Worm (Caenorhabditis elegans) whole organism, early embryonic: ENCODE measurements around the gene pus-1.

Experiments used
- B0310.2 ChIP-seq: sonication (generic microtip); optimal IDR thresholded peaks from 2 replicates; lab custom pipeline; 2016; ENCODE audit warnings: mild to moderate bottlenecking, missing genetic modification characterization, missing compliant biosample characterization
- F13C5.2 ChIP-seq: sonication (generic microtip); optimal IDR thresholded peaks from 2 replicates; lab custom pipeline; 2017; ENCODE audit warnings: mild to moderate bottlenecking, missing genetic modification characterization, inconsistent platforms, missing compliant biosample characterization
- aly-1 ChIP-seq: sonication (generic microtip); optimal IDR thresholded peaks from 2 replicates; lab custom pipeline; 2016; ENCODE audit warnings: missing genetic modification characterization, missing compliant biosample characterization
- ama-1 ChIP-seq: fragments of 150-350 bp; optimal IDR thresholded peaks from 2 replicates; lab custom pipeline; 2014
- ceh-13 ChIP-seq: fragments of 200-800 bp; sonication (Bioruptor generic); optimal IDR thresholded peaks from 2 replicates; lab custom pipeline; 2018; ENCODE audit warnings: mild to moderate bottlenecking, missing genetic modification characterization, missing compliant biosample characterization
- ceh-36 ChIP-seq: sonication (generic microtip); optimal IDR thresholded peaks from 2 replicates; lab custom pipeline; 2016; ENCODE audit warnings: missing genetic modification characterization, inconsistent platforms, missing compliant biosample characterization
- ets-7 ChIP-seq: sonication (generic microtip); optimal IDR thresholded peaks from 2 replicates; lab custom pipeline; 2016; ENCODE audit warnings: missing genotype, missing genetic modification characterization, missing compliant biosample characterization
- flt-1 ChIP-seq: fragments of 200-800 bp; sonication (Bioruptor generic); IDR thresholded peaks from 2 replicates; pipeline ENCODE4 v1.3.6; 2022; ENCODE audit warnings: missing genetic modification characterization, missing compliant biosample characterization
- hmbx-1 ChIP-seq: sonication (generic microtip); optimal IDR thresholded peaks from 2 replicates; lab custom pipeline; 2016; ENCODE audit warnings: mild to moderate bottlenecking, missing genetic modification characterization, missing compliant biosample characterization
- hmg-4 ChIP-seq: fragments of 200-800 bp; sonication (Bioruptor generic); optimal IDR thresholded peaks from 2 replicates; lab custom pipeline; 2018; ENCODE audit warnings: mild to moderate bottlenecking, missing genetic modification characterization, missing compliant biosample characterization
- hnd-1 ChIP-seq: sonication (generic microtip); optimal IDR thresholded peaks from 2 replicates; lab custom pipeline; 2016; ENCODE audit warnings: missing genetic modification characterization, missing compliant biosample characterization
- pes-1 ChIP-seq: fragments of 200-800 bp; sonication (Bioruptor generic); IDR thresholded peaks from 2 replicates; pipeline ENCODE4 v1.3.6; 2022; ENCODE audit warnings: missing genetic modification reagents, missing genetic modification characterization, missing compliant biosample characterization
- scrt-1 ChIP-seq: fragments of 200-800 bp; sonication (Bioruptor generic); IDR thresholded peaks from 2 replicates; pipeline ENCODE4 v1.3.6; 2022; ENCODE audit warnings: missing genetic modification characterization, missing compliant biosample characterization
- sea-1 ChIP-seq: fragments of 200-800 bp; sonication (Bioruptor generic); conservative IDR thresholded peaks from 2 replicates; pipeline ENCODE4 v1.3.6; 2022; ENCODE audit warnings: missing genetic modification characterization, missing compliant biosample characterization
- tbx-11 ChIP-seq: fragments of 200-800 bp; sonication (Bioruptor generic); IDR thresholded peaks from 2 replicates; pipeline ENCODE4 v1.3.6; 2022; ENCODE audit warnings: missing genetic modification characterization, missing compliant biosample characterization
- tbx-37 ChIP-seq: fragments of 200-800 bp; sonication (Bioruptor generic); conservative IDR thresholded peaks from 2 replicates; pipeline ENCODE4 v1.3.6; 2022; ENCODE audit warnings: missing genetic modification reagents, missing genetic modification characterization, missing compliant biosample characterization
- tra-4 ChIP-seq: sonication (generic microtip); optimal IDR thresholded peaks from 2 replicates; lab custom pipeline; 2017; ENCODE audit warnings: missing genetic modification characterization, missing compliant biosample characterization

pus-1 gene

DNA sequence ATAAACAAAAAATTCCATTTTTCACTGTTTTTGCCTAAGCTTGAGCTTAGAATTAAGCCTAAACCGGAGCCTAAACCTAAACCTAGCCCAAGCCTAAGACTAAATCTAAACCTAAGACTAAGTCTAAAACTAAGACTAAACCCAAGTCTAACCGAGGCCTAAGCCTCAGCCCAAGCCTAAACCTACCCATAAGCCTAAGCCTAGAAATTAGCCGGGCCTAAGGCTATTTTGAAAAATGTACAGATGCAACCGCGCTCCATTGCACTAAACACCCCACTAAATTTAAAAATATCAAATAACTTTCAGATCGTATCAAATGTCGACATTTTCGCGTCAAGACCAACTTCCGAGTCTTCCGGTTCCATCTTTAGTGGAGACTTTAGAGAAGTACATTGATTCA, 20.5 kb upstream of the pus-1 start, which contains the start of gene T20B3.1:
TSS of gene T20B3.1 (plus strand) at position 301 of the 400 bp plus-strand sequence.
- TF ChIP-seq ceh-13 (GFP tag; lab: Kevin White, UChicago), result no peak
- no peak for TF ChIP-seq sea-1
- TF ChIP-seq scrt-1, result no peak
- TF ChIP-seq flt-1, result no peak
- no peak for TF ChIP-seq tbx-11 (GFP tag; lab: Robert Waterston, UW)
- TF ChIP-seq ama-1 (lab: Kevin White, UChicago), result no peak
- no peak for TF ChIP-seq ets-7 (tag; lab: Kevin White, UChicago)
- TF ChIP-seq F13C5.2 (tag; lab: Kevin White, UChicago), result no peak
- no peak for TF ChIP-seq hmbx-1 (tag; lab: Kevin White, UChicago)
- TF ChIP-seq tbx-37 (GFP tag; lab: Robert Waterston, UW), result no peak
- no peak for TF ChIP-seq B0310.2 (tag; lab: Kevin White, UChicago)

ce11 chrV:16814541-16815207, 19.9 kb upstream of the pus-1 start:
- TF ChIP-seq ceh-36 (tag; lab: Kevin White, UChicago), result no peak
- no peak for TF ChIP-seq pes-1 (GFP tag; lab: Robert Waterston, UW)
- TF ChIP-seq aly-1 (tag; lab: Kevin White, UChicago), result no peak
- no peak for TF ChIP-seq flt-1
- no peak for TF ChIP-seq ets-7 (tag; lab: Kevin White, UChicago)
- no peak for TF ChIP-seq hmbx-1 (tag; lab: Kevin White, UChicago)
- no peak for TF ChIP-seq ama-1 (lab: Kevin White, UChicago)
- TF ChIP-seq B0310.2 (tag; lab: Kevin White, UChicago), result no peak
- no peak for TF ChIP-seq tbx-37 (GFP tag; lab: Robert Waterston, UW)
- TF ChIP-seq hnd-1 (tag; lab: Kevin White, UChicago), result no peak
- TF ChIP-seq sea-1, result no peak
- no peak for TF ChIP-seq scrt-1
- TF ChIP-seq ceh-13 (GFP tag; lab: Kevin White, UChicago), result no peak
- TF ChIP-seq tra-4 (tag; lab: Kevin White, UChicago), result no peak

DNA sequence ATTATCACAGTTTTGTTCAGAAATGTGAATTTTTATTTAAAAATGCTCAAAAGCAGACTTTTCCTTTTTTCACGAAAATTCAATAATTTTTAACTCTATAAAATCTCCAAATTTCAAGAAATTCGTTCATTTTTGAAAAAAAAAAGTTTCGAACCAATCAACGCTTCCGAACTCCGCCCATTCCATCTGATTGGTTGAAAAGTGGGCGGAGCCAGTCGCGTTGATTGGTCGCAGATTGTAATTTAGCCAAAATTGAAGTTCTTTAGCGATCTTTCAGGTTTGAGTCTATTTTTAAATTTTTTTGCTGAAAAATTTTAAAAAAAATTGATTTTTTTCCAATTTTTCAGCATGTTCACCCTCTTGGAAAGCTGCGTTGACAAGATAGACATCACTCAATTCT, 17.6 kb upstream of the pus-1 start:
- TF ChIP-seq sea-1 (no peak), ceh-36 (tag; lab: Kevin White, UChicago) (no peak)

DNA sequence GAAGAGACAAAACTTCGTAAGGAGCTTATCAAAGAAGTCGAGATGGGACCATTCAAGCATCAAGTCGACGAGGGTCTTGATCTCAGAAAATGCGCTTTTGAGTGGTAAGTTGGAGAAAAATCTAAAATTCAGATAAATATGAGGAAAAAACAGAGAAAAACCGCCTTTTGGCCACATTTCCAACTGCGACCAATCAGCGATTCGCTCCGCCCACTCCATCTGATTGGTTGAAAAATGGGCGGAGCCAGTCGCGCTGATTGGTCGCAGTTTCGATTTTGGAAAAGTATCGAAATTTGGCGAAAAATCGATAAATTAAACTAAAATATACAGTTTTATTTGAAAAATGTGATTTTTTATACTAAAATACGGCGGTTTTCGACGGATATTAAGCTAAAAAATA, 17.1 kb upstream of the pus-1 start:
- no peak for TF ChIP-seq tra-4 (tag; lab: Kevin White, UChicago)
- TF ChIP-seq scrt-1, result no peak
- TF ChIP-seq ceh-36 (tag; lab: Kevin White, UChicago), result no peak
- TF ChIP-seq hnd-1 (tag; lab: Kevin White, UChicago), result no peak
- no peak for TF ChIP-seq ets-7 (tag; lab: Kevin White, UChicago)
- no peak for TF ChIP-seq F13C5.2 (tag; lab: Kevin White, UChicago)
- no peak for TF ChIP-seq ama-1 (lab: Kevin White, UChicago)
- TF ChIP-seq flt-1, result no peak

ce11 chrV:16808168-16808567, 13.4 kb upstream of the pus-1 start:
- TF ChIP-seq hmg-4 (no peak), ceh-13 (GFP tag; lab: Kevin White, UChicago) (no peak), tbx-37 (GFP tag; lab: Robert Waterston, UW) (no peak), ceh-36 (tag; lab: Kevin White, UChicago) (no peak), tbx-11 (GFP tag; lab: Robert Waterston, UW) (no peak), hmbx-1 (tag; lab: Kevin White, UChicago) (no peak), F13C5.2 (tag; lab: Kevin White, UChicago) (no peak), hnd-1 (tag; lab: Kevin White, UChicago) (no peak), B0310.2 (tag; lab: Kevin White, UChicago) (no peak), aly-1 (tag; lab: Kevin White, UChicago) (no peak), tra-4 (tag; lab: Kevin White, UChicago) (no peak), ets-7 (tag; lab: Kevin White, UChicago) (no peak), flt-1 (no peak), pes-1 (GFP tag; lab: Robert Waterston, UW) (no peak), ama-1 (lab: Kevin White, UChicago) (no peak), scrt-1 (no peak)

- TF ChIP-seq tra-4 (tag; lab: Kevin White, UChicago), result no peak
- no peak for TF ChIP-seq F13C5.2 (tag; lab: Kevin White, UChicago)
- TF ChIP-seq hmbx-1 (tag; lab: Kevin White, UChicago), result no peak
- TF ChIP-seq sea-1, result no peak
- no peak for TF ChIP-seq scrt-1
- TF ChIP-seq hnd-1 (tag; lab: Kevin White, UChicago), result no peak
- no peak for TF ChIP-seq tbx-11 (GFP tag; lab: Robert Waterston, UW)
- TF ChIP-seq ceh-13 (GFP tag; lab: Kevin White, UChicago), result no peak
- no peak for TF ChIP-seq tbx-37 (GFP tag; lab: Robert Waterston, UW)
- no peak for TF ChIP-seq ama-1 (lab: Kevin White, UChicago)
- TF ChIP-seq aly-1 (tag; lab: Kevin White, UChicago), result no peak
- TF ChIP-seq flt-1, result no peak
These were observed 10.0 kb upstream of the pus-1 start for ce11 chrV:16804795-16805194.

ce11 chrV:16802572-16802971, 7.8 kb upstream of the pus-1 start, which contains the start of gene cand-1:
cand-1 (plus strand) TSS chrV:16802872.
- TF ChIP-seq aly-1 (tag; lab: Kevin White, UChicago) (no peak), hmbx-1 (tag; lab: Kevin White, UChicago) (no peak), ceh-13 (GFP tag; lab: Kevin White, UChicago) (no peak)

- TF ChIP-seq pes-1 (GFP tag; lab: Robert Waterston, UW) (no peak), ama-1 (lab: Kevin White, UChicago) (no peak), hmbx-1 (tag; lab: Kevin White, UChicago) (no peak)
These were observed 5.7 kb upstream of the pus-1 start for ce11 chrV:16800484-16800883.
